Worm (Caenorhabditis elegans) whole organism, L4/young adult: ENCODE data around the gene Y66H1A.5.

ENCODE experiments used
- W03F9.2 ChIP-seq: fragments of 150-350 bp; optimal IDR thresholded peaks from 2 replicates; lab custom pipeline; 2014; ENCODE audit warnings: missing biosample characterization, missing genetic modification characterization
- dao-5 ChIP-seq: sonication (generic microtip); optimal IDR thresholded peaks from 2 replicates; lab custom pipeline; 2016; ENCODE audit warnings: missing genotype, missing genetic modification characterization, moderate library complexity, missing compliant biosample characterization
- him-1 ChIP-seq: sonication (generic microtip); optimal IDR thresholded peaks from 2 replicates; lab custom pipeline; 2016; ENCODE audit warnings: missing genotype, missing genetic modification reagents, missing genetic modification characterization, missing compliant biosample characterization

- no peak for TF ChIP-seq him-1 (tag; lab: Kevin White, UChicago)
- no peak for TF ChIP-seq W03F9.2 (tag; lab: Kevin White, UChicago)
- no peak for TF ChIP-seq dao-5 (tag; lab: Kevin White, UChicago)
Measured at ce11 chrIV:378838-379237, 50.1 kb downstream of the Y66H1A.5 start.
